Worm (Caenorhabditis elegans) whole organism, L3 larva: ENCODE data around the gene Y51B9A.5.

Source experiments
- R02D3.7 ChIP-seq: fragments of 150-350 bp; optimal IDR thresholded peaks from 2 replicates; lab custom pipeline; 2014; ENCODE audit warnings: missing biosample characterization, missing genetic modification characterization
- ZK546.5 ChIP-seq: sonication (generic microtip); optimal IDR thresholded peaks from 2 replicates; lab custom pipeline; 2017; ENCODE audit warnings: missing biosample characterization, missing genetic modification characterization
- ama-1 ChIP-seq: fragments of 150-350 bp; optimal IDR thresholded peaks from 2 replicates; lab custom pipeline; 2018
- daf-12 ChIP-seq: fragments of 150-350 bp; optimal IDR thresholded peaks from 2 replicates; lab custom pipeline; 2014; ENCODE audit warnings: missing biosample characterization, missing genetic modification reagents, missing genetic modification characterization
- egl-27 ChIP-seq: sonication (generic microtip); optimal IDR thresholded peaks from 4 replicates; lab custom pipeline; 2017; ENCODE audit warnings: missing biosample characterization, missing genetic modification reagents, missing genetic modification characterization
- egl-5 ChIP-seq: fragments of 150-350 bp; optimal IDR thresholded peaks from 2 replicates; lab custom pipeline; 2017; ENCODE audit warnings: missing biosample characterization, missing genetic modification reagents, missing genetic modification characterization, inconsistent platforms
- elt-2 ChIP-seq: sonication (generic microtip); optimal IDR thresholded peaks from 2 replicates; lab custom pipeline; 2016; ENCODE audit warnings: missing genetic modification reagents, mild to moderate bottlenecking, missing genetic modification characterization, missing compliant biosample characterization
- elt-3 ChIP-seq, 3 experiments: fragments of 150-350 bp in 1 of 3; sonication (generic microtip) in 2 of 3; optimal IDR thresholded peaks; 2 replicates in 2 of 3; 4 replicates in 1 of 3; lab custom pipeline; 2014 to 2017; ENCODE audit warnings: missing biosample characterization in 3 of 3, missing genetic modification characterization in 3 of 3
- eor-1 ChIP-seq, 2 experiments: fragments of 150-350 bp; optimal IDR thresholded peaks; 2 replicates each; lab custom pipeline; 2014 to 2018; ENCODE audit warnings: missing biosample characterization in 2 of 2, missing genetic modification characterization in 2 of 2
- fkh-10 ChIP-seq: sonication (generic microtip); optimal IDR thresholded peaks from 2 replicates; lab custom pipeline; 2017; ENCODE audit warnings: missing biosample characterization, missing genetic modification reagents, missing genetic modification characterization
- fkh-2 ChIP-seq: fragments of 150-350 bp; optimal IDR thresholded peaks from 2 replicates; lab custom pipeline; 2014; ENCODE audit warnings: missing biosample characterization, missing genetic modification reagents, missing genetic modification characterization
- fos-1 ChIP-seq: fragments of 150-350 bp; optimal IDR thresholded peaks from 2 replicates; lab custom pipeline; 2014; ENCODE audit warnings: missing biosample characterization, missing genetic modification characterization
- lin-15B ChIP-seq: fragments of 150-350 bp; optimal IDR thresholded peaks from 2 replicates; lab custom pipeline; 2014; ENCODE audit warnings: missing biosample characterization, missing genetic modification characterization
- lin-39 ChIP-seq: fragments of 150-350 bp; optimal IDR thresholded peaks from 2 replicates; lab custom pipeline; 2018; ENCODE audit warnings: missing biosample characterization, missing genetic modification reagents, missing genetic modification characterization
- mdl-1 ChIP-seq: fragments of 150-350 bp; optimal IDR thresholded peaks from 2 replicates; lab custom pipeline; 2014; ENCODE audit warnings: missing biosample characterization, missing genetic modification characterization
- mml-1 ChIP-seq: fragments of 150-350 bp; sonication (generic microtip); optimal IDR thresholded peaks from 3 replicates; lab custom pipeline; 2014; ENCODE audit warnings: missing biosample characterization, missing genetic modification characterization
- nhr-12 ChIP-seq: fragments of 150-350 bp; optimal IDR thresholded peaks from 2 replicates; lab custom pipeline; 2014; ENCODE audit warnings: missing biosample characterization, missing genetic modification characterization
- nhr-237 ChIP-seq: fragments of 150-350 bp; optimal IDR thresholded peaks from 2 replicates; lab custom pipeline; 2014; ENCODE audit warnings: missing biosample characterization, missing genetic modification characterization
- nhr-25 ChIP-seq: sonication (generic microtip); optimal IDR thresholded peaks from 2 replicates; lab custom pipeline; 2017; ENCODE audit warnings: missing biosample characterization, missing genetic modification characterization
- nhr-28 ChIP-seq: fragments of 150-350 bp; optimal IDR thresholded peaks from 2 replicates; lab custom pipeline; 2014; ENCODE audit warnings: missing biosample characterization, missing genetic modification characterization
- nhr-67 ChIP-seq: fragments of 150-350 bp; optimal IDR thresholded peaks from 2 replicates; lab custom pipeline; 2014; ENCODE audit warnings: missing biosample characterization, missing genetic modification characterization
- nhr-76 ChIP-seq: fragments of 150-350 bp; sonication (generic microtip); optimal IDR thresholded peaks from 5 replicates; lab custom pipeline; 2014; ENCODE audit warnings: missing biosample characterization, missing genetic modification characterization
- nhr-77 ChIP-seq: fragments of 150-350 bp; optimal IDR thresholded peaks from 2 replicates; lab custom pipeline; 2014; ENCODE audit warnings: missing biosample characterization, missing genetic modification characterization
- pqm-1 ChIP-seq: fragments of 150-350 bp; optimal IDR thresholded peaks from 2 replicates; lab custom pipeline; 2017; ENCODE audit warnings: missing biosample characterization, missing genetic modification characterization, inconsistent platforms
- sea-2 ChIP-seq: fragments of 150-350 bp; sonication (generic microtip); optimal IDR thresholded peaks from 4 replicates; lab custom pipeline; 2014; ENCODE audit warnings: missing biosample characterization, missing genetic modification reagents, missing genetic modification characterization
- skn-1 ChIP-seq: fragments of 150-350 bp; optimal IDR thresholded peaks from 2 replicates; lab custom pipeline; 2014; ENCODE audit warnings: missing biosample characterization, missing genetic modification characterization
- snpc-4 ChIP-seq: fragments of 150-350 bp; optimal IDR thresholded peaks from 2 replicates; lab custom pipeline; 2014; ENCODE audit warnings: missing biosample characterization, missing genetic modification characterization
- zag-1 ChIP-seq: fragments of 150-350 bp; optimal IDR thresholded peaks from 2 replicates; lab custom pipeline; 2014; ENCODE audit warnings: missing biosample characterization, missing genetic modification characterization
- ztf-11 ChIP-seq: fragments of 150-350 bp; optimal IDR thresholded peaks from 2 replicates; lab custom pipeline; 2014; ENCODE audit warnings: missing biosample characterization, missing genetic modification characterization

Gene Y51B9A.5

DNA sequence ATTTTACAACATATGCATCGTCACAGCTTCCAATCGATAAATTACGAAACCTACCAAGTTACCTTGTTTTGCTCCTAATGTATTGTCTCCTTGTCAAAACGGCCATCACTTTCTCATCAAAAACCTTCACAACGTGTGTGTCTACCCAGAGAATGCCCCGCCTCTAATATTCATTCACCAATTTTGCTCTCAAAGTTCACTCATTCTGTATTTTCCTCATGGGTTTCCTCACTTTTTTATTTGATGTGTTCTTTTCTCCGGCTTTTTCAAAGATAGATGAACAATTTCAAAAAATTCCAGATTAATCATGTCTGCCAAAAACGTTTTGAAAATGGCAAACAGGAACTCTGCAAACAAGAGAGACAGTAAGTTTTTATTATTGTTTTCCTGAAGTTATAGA, 18.7 kb upstream of the Y51B9A.5 start, which contains the start of gene C06C3.7:
TSS of gene C06C3.7 (plus strand) at position 301 of the 400 bp plus-strand sequence.
- no peak for TF ChIP-seq zag-1 (tag; lab: Kevin White, UChicago)
- no peak for TF ChIP-seq nhr-237 (tag; lab: Kevin White, UChicago)
- TF ChIP-seq egl-5 (tag; lab: Kevin White, UChicago): no peak

ce11 chrII:9392724-9393123, 11.2 kb upstream of the Y51B9A.5 start, which contains the start of gene lido-17:
Gene lido-17 (minus strand): TSS chrII:9392824.
- TF ChIP-seq snpc-4 (tag; lab: Kevin White, UChicago): no peak
- TF ChIP-seq elt-2 (tag; lab: Kevin White, UChicago): no peak
- TF ChIP-seq nhr-28 (tag; lab: Kevin White, UChicago): no peak
- no peak for TF ChIP-seq nhr-237 (tag; lab: Kevin White, UChicago)
- no peak for TF ChIP-seq ztf-11 (tag; lab: Kevin White, UChicago)
- TF ChIP-seq lin-39 (tag; lab: Kevin White, UChicago): no peak
- no peak for TF ChIP-seq nhr-67 (tag; lab: Kevin White, UChicago)
- TF ChIP-seq nhr-12 (tag; lab: Kevin White, UChicago): no peak
- no peak for TF ChIP-seq elt-3 (tag; optimal IDR thresholded peaks at IDR 0.05; lab: Kevin White, UChicago)
- no peak for TF ChIP-seq pqm-1 (tag; lab: Kevin White, UChicago)
- no peak for TF ChIP-seq daf-12 (tag; lab: Kevin White, UChicago)
- no peak for TF ChIP-seq ama-1
- no peak for TF ChIP-seq lin-15B (tag; lab: Kevin White, UChicago)
- no peak for TF ChIP-seq fkh-2 (tag; lab: Kevin White, UChicago)
- no peak for TF ChIP-seq fkh-10 (GFP tag; lab: Kevin White, UChicago)

DNA sequence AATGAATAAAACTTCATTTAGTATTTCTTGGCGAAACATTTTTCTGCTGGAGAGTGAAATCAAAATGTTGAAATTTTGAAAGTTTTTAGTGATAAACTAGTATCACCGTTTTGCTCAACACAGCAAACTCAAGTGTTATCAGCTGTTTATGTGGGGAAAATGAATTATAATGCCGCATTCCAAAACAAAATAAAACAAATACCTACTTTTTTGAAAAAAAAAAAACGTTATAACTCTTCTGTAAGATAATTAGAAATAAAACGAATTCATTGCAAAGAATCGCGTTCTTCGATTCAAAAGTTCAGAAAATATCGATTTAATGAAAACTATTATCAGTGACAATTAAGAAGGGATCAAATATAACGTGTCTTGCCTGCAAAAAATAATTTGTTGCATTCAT, 6.5 kb upstream of the Y51B9A.5 start, which contains the start of gene Y51B9A.9:
TSS of gene Y51B9A.9 (minus strand) at position 101 of the 400 bp plus-strand sequence.
- TF ChIP-seq nhr-77 (tag; lab: Kevin White, UChicago) (no peak), elt-2 (tag; lab: Kevin White, UChicago) (peak; percentile 22), eor-1 (tag; optimal IDR thresholded peaks at IDR 0.05; lab: Kevin White, UChicago) (no peak)

ce11 chrII:9398370-9398901, 5.5 kb upstream of the Y51B9A.5 start, which contains the start of the genes Y51B9A.14 and Y51B9A.8:
Gene Y51B9A.14 (minus strand): TSS chrII:9398470.
Gene Y51B9A.8 (plus strand): TSS chrII:9398851.
- no peak for TF ChIP-seq nhr-76 (tag; lab: Kevin White, UChicago)
- no peak for TF ChIP-seq ama-1
- no peak for TF ChIP-seq lin-15B (tag; lab: Kevin White, UChicago)
- TF ChIP-seq fos-1 (tag; lab: Kevin White, UChicago): no peak
- TF ChIP-seq R02D3.7: no peak
- TF ChIP-seq nhr-12 (tag; lab: Kevin White, UChicago): no peak
- no peak for TF ChIP-seq nhr-25 (tag; lab: Kevin White, UChicago)
- TF ChIP-seq nhr-28 (tag; lab: Kevin White, UChicago): no peak
- TF ChIP-seq nhr-237 (tag; lab: Kevin White, UChicago): no peak
- TF ChIP-seq skn-1: no peak
- TF ChIP-seq ZK546.5 (tag; lab: Kevin White, UChicago): no peak
- no peak for TF ChIP-seq nhr-77 (tag; lab: Kevin White, UChicago)

DNA sequence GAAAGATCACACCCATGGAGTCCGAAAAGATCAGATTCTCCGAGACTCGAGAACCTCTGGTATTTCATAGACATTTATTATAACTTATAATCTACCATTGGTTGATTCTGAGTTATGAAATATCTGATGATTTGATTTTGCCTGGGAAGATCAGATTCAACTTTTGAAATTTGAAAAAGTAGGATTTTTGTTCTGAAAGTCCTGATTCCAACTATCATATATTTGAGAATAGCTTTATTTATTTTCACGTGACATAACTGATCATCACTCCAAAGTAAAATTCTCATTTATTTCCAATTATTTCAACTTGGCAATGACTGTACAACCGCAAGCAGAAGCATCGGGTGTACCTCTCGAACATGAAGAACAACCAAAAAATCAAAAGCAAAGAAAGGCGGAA, 4.2 kb upstream of the Y51B9A.5 start, which contains the start of gene Y51B9A.7:
TSS of gene Y51B9A.7 (plus strand) at position 301 of the 400 bp plus-strand sequence.
- TF ChIP-seq egl-5 (tag; lab: Kevin White, UChicago) (no peak), R02D3.7 (no peak), nhr-28 (tag; lab: Kevin White, UChicago) (no peak), eor-1 (tag; optimal IDR thresholded peaks at IDR 0.05; lab: Kevin White, UChicago) (no peak)

DNA sequence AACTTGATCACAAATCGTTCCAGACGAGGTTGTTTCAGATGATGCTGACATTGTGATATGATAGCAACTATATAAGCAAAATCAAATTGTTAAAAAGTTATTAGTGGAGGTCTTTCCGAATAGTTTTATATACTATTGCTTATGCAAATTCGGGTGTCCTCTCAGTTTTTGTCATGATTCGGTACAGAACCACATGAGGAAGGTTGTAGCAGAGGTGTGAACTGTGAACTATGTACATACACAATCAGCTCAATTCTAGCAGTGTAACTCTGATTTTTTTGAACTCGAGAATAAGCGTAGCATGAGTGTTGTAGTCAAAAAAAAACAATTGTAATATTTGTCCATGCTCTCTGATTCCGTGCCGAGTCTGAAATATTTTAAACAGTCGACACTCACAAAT, 859 bp upstream of the Y51B9A.5 start, which contains the start of gene Y51B9A.6:
TSS of gene Y51B9A.6 (minus strand) at position 101 of the 400 bp plus-strand sequence.
- TF ChIP-seq egl-5 (tag; lab: Kevin White, UChicago) (no peak), sea-2 (GFP tag; lab: Kevin White, UChicago) (no peak), egl-27 (no peak), mml-1 (tag; lab: Kevin White, UChicago) (no peak), mdl-1 (tag; lab: Kevin White, UChicago) (no peak), nhr-12 (tag; lab: Kevin White, UChicago) (no peak), pqm-1 (tag; lab: Kevin White, UChicago) (no peak)
